Worm (Caenorhabditis elegans) whole organism, L3 larva: ENCODE data around the gene T05C12.15.
A peak's percentile ranks its signal among the peaks of the same experiment; 100 is the strongest.

Experiments
- R02D3.7 ChIP-seq: fragments of 150-350 bp; optimal IDR thresholded peaks from 2 replicates; lab custom pipeline; 2014; ENCODE audit warnings: missing biosample characterization, missing genetic modification characterization
- ZK546.5 ChIP-seq: sonication (generic microtip); optimal IDR thresholded peaks from 2 replicates; lab custom pipeline; 2017; ENCODE audit warnings: missing biosample characterization, missing genetic modification characterization
- aly-2 ChIP-seq: fragments of 150-350 bp; optimal IDR thresholded peaks from 2 replicates; lab custom pipeline; 2014; ENCODE audit warnings: missing biosample characterization, missing genetic modification characterization
- ama-1 ChIP-seq: fragments of 150-350 bp; optimal IDR thresholded peaks from 2 replicates; lab custom pipeline; 2018
- ceh-16 ChIP-seq: sonication (generic microtip); optimal IDR thresholded peaks from 2 replicates; lab custom pipeline; 2017; ENCODE audit warnings: missing biosample characterization, missing genetic modification characterization
- ceh-28 ChIP-seq: fragments of 150-350 bp; optimal IDR thresholded peaks from 2 replicates; lab custom pipeline; 2014; ENCODE audit warnings: missing biosample characterization, missing genetic modification reagents, missing genetic modification characterization
- ceh-82 ChIP-seq: fragments of 150-350 bp; optimal IDR thresholded peaks from 2 replicates; lab custom pipeline; 2014; ENCODE audit warnings: missing biosample characterization, missing genetic modification characterization
- ceh-9 ChIP-seq: sonication (generic microtip); optimal IDR thresholded peaks from 2 replicates; lab custom pipeline; 2018; ENCODE audit warnings: missing biosample characterization, missing genetic modification characterization
- daf-12 ChIP-seq: fragments of 150-350 bp; optimal IDR thresholded peaks from 2 replicates; lab custom pipeline; 2014; ENCODE audit warnings: missing biosample characterization, missing genetic modification reagents, missing genetic modification characterization
- egl-27 ChIP-seq: sonication (generic microtip); optimal IDR thresholded peaks from 4 replicates; lab custom pipeline; 2017; ENCODE audit warnings: missing biosample characterization, missing genetic modification reagents, missing genetic modification characterization
- egl-5 ChIP-seq: fragments of 150-350 bp; optimal IDR thresholded peaks from 2 replicates; lab custom pipeline; 2017; ENCODE audit warnings: missing biosample characterization, missing genetic modification reagents, missing genetic modification characterization, inconsistent platforms
- elt-1 ChIP-seq: fragments of 150-350 bp; optimal IDR thresholded peaks from 2 replicates; lab custom pipeline; 2014; ENCODE audit warnings: missing biosample characterization, missing genetic modification characterization
- elt-2 ChIP-seq: sonication (generic microtip); optimal IDR thresholded peaks from 2 replicates; lab custom pipeline; 2016; ENCODE audit warnings: missing genetic modification reagents, mild to moderate bottlenecking, missing genetic modification characterization, missing compliant biosample characterization
- elt-3 ChIP-seq, 3 experiments: fragments of 150-350 bp in 1 of 3; sonication (generic microtip) in 2 of 3; optimal IDR thresholded peaks; 2 replicates in 2 of 3; 4 replicates in 1 of 3; lab custom pipeline; 2014 to 2017; ENCODE audit warnings: missing biosample characterization in 3 of 3, missing genetic modification characterization in 3 of 3
- eor-1 ChIP-seq, 2 experiments: fragments of 150-350 bp; optimal IDR thresholded peaks; 2 replicates each; lab custom pipeline; 2014 to 2018; ENCODE audit warnings: missing biosample characterization in 2 of 2, missing genetic modification characterization in 2 of 2
- fkh-10 ChIP-seq: sonication (generic microtip); optimal IDR thresholded peaks from 2 replicates; lab custom pipeline; 2017; ENCODE audit warnings: missing biosample characterization, missing genetic modification reagents, missing genetic modification characterization
- fkh-2 ChIP-seq: fragments of 150-350 bp; optimal IDR thresholded peaks from 2 replicates; lab custom pipeline; 2014; ENCODE audit warnings: missing biosample characterization, missing genetic modification reagents, missing genetic modification characterization
- fos-1 ChIP-seq: fragments of 150-350 bp; optimal IDR thresholded peaks from 2 replicates; lab custom pipeline; 2014; ENCODE audit warnings: missing biosample characterization, missing genetic modification characterization
- hmg-11 ChIP-seq: sonication (generic microtip); optimal IDR thresholded peaks from 2 replicates; lab custom pipeline; 2016; ENCODE audit warnings: missing genetic modification characterization, missing compliant biosample characterization
- jun-1 ChIP-seq: fragments of 150-350 bp; optimal IDR thresholded peaks from 2 replicates; lab custom pipeline; 2014; ENCODE audit warnings: missing biosample characterization, missing genetic modification reagents, missing genetic modification characterization
- lin-15B ChIP-seq: fragments of 150-350 bp; optimal IDR thresholded peaks from 2 replicates; lab custom pipeline; 2014; ENCODE audit warnings: missing biosample characterization, missing genetic modification characterization
- lin-39 ChIP-seq: fragments of 150-350 bp; optimal IDR thresholded peaks from 2 replicates; lab custom pipeline; 2018; ENCODE audit warnings: missing biosample characterization, missing genetic modification reagents, missing genetic modification characterization
- lsy-12 ChIP-seq: sonication (generic microtip); optimal IDR thresholded peaks from 2 replicates; lab custom pipeline; 2016; ENCODE audit warnings: mild to moderate bottlenecking, missing genetic modification characterization, missing compliant biosample characterization
- mdl-1 ChIP-seq: fragments of 150-350 bp; optimal IDR thresholded peaks from 2 replicates; lab custom pipeline; 2014; ENCODE audit warnings: missing biosample characterization, missing genetic modification characterization
- mml-1 ChIP-seq: fragments of 150-350 bp; sonication (generic microtip); optimal IDR thresholded peaks from 3 replicates; lab custom pipeline; 2014; ENCODE audit warnings: missing biosample characterization, missing genetic modification characterization
- nfya-1 ChIP-seq: sonication (generic microtip); optimal IDR thresholded peaks from 2 replicates; lab custom pipeline; 2017; ENCODE audit warnings: missing genetic modification characterization, mild to moderate bottlenecking, missing compliant biosample characterization, antibody characterized with exemption, moderate library complexity; ENCODE audit not compliant: insufficient read depth
- nhr-11 ChIP-seq: fragments of 150-350 bp; optimal IDR thresholded peaks from 2 replicates; lab custom pipeline; 2014; ENCODE audit warnings: missing biosample characterization, missing genetic modification characterization
- nhr-12 ChIP-seq: fragments of 150-350 bp; optimal IDR thresholded peaks from 2 replicates; lab custom pipeline; 2014; ENCODE audit warnings: missing biosample characterization, missing genetic modification characterization
- nhr-23 ChIP-seq: fragments of 150-350 bp; optimal IDR thresholded peaks from 2 replicates; lab custom pipeline; 2014; ENCODE audit warnings: missing biosample characterization, missing genetic modification reagents, missing genetic modification characterization
- nhr-237 ChIP-seq: fragments of 150-350 bp; optimal IDR thresholded peaks from 2 replicates; lab custom pipeline; 2014; ENCODE audit warnings: missing biosample characterization, missing genetic modification characterization
- nhr-25 ChIP-seq: sonication (generic microtip); optimal IDR thresholded peaks from 2 replicates; lab custom pipeline; 2017; ENCODE audit warnings: missing biosample characterization, missing genetic modification characterization
- nhr-28 ChIP-seq: fragments of 150-350 bp; optimal IDR thresholded peaks from 2 replicates; lab custom pipeline; 2014; ENCODE audit warnings: missing biosample characterization, missing genetic modification characterization
- nhr-43 ChIP-seq: sonication (generic microtip); optimal IDR thresholded peaks from 2 replicates; lab custom pipeline; 2016; ENCODE audit warnings: mild to moderate bottlenecking, missing genetic modification characterization, missing compliant biosample characterization; ENCODE audit not compliant: poor library complexity, severe bottlenecking
- nhr-67 ChIP-seq: fragments of 150-350 bp; optimal IDR thresholded peaks from 2 replicates; lab custom pipeline; 2014; ENCODE audit warnings: missing biosample characterization, missing genetic modification characterization
- nhr-76 ChIP-seq: fragments of 150-350 bp; sonication (generic microtip); optimal IDR thresholded peaks from 5 replicates; lab custom pipeline; 2014; ENCODE audit warnings: missing biosample characterization, missing genetic modification characterization
- nhr-77 ChIP-seq: fragments of 150-350 bp; optimal IDR thresholded peaks from 2 replicates; lab custom pipeline; 2014; ENCODE audit warnings: missing biosample characterization, missing genetic modification characterization
- pha-4 ChIP-seq: fragments of 150-350 bp; optimal IDR thresholded peaks from 2 replicates; lab custom pipeline; 2014; ENCODE audit warnings: missing biosample characterization, missing genetic modification reagents, missing genetic modification characterization
- pqm-1 ChIP-seq: fragments of 150-350 bp; optimal IDR thresholded peaks from 2 replicates; lab custom pipeline; 2017; ENCODE audit warnings: missing biosample characterization, missing genetic modification characterization, inconsistent platforms
- sea-2 ChIP-seq: fragments of 150-350 bp; sonication (generic microtip); optimal IDR thresholded peaks from 4 replicates; lab custom pipeline; 2014; ENCODE audit warnings: missing biosample characterization, missing genetic modification reagents, missing genetic modification characterization
- skn-1 ChIP-seq: fragments of 150-350 bp; optimal IDR thresholded peaks from 2 replicates; lab custom pipeline; 2014; ENCODE audit warnings: missing biosample characterization, missing genetic modification characterization
- snpc-4 ChIP-seq: fragments of 150-350 bp; optimal IDR thresholded peaks from 2 replicates; lab custom pipeline; 2014; ENCODE audit warnings: missing biosample characterization, missing genetic modification characterization
- tbx-2 ChIP-seq: sonication (generic microtip); optimal IDR thresholded peaks from 2 replicates; lab custom pipeline; 2016; ENCODE audit warnings: mild to moderate bottlenecking, missing genetic modification characterization, missing compliant biosample characterization
- unc-39 ChIP-seq: sonication (generic microtip); optimal IDR thresholded peaks from 4 replicates; lab custom pipeline; 2017; ENCODE audit warnings: missing biosample characterization, missing genetic modification characterization
- unc-62 ChIP-seq: fragments of 150-350 bp; sonication (generic microtip); optimal IDR thresholded peaks from 4 replicates; lab custom pipeline; 2014; ENCODE audit warnings: missing biosample characterization, missing genetic modification reagents, missing genetic modification characterization
- zag-1 ChIP-seq: fragments of 150-350 bp; optimal IDR thresholded peaks from 2 replicates; lab custom pipeline; 2014; ENCODE audit warnings: missing biosample characterization, missing genetic modification characterization
- ztf-11 ChIP-seq: fragments of 150-350 bp; optimal IDR thresholded peaks from 2 replicates; lab custom pipeline; 2014; ENCODE audit warnings: missing biosample characterization, missing genetic modification characterization
- ztf-4 ChIP-seq: fragments of 150-350 bp; optimal IDR thresholded peaks from 2 replicates; lab custom pipeline; 2014; ENCODE audit warnings: missing biosample characterization, missing genetic modification characterization

T05C12.15 gene

DNA sequence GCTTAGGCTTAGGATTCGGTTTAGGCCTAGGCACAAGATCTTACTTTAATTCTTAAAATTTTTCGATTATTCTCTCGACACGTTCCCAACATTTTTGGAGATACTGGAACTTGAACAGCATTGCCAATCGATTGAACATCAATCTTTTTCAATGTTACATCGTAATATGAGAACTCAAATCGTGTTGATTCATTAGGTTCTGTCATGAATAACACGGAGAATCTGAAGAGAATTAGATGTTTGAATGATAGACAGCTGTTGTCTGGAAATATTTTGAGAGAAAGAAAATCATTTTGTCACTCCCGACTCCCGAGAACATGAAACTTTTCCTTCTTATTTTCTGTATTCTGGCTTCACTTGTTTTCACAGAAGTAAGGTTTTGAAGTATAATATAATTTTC lies at the start of gene T05C12.15:
T05C12.15 (plus strand) TSS at position 301 of the 400 bp plus-strand sequence.
- TF ChIP-seq ZK546.5 (tag; lab: Kevin White, UChicago) (no peak), ceh-28 (no peak), elt-2 (tag; lab: Kevin White, UChicago) (no peak), fkh-2 (tag; lab: Kevin White, UChicago) (no peak), fos-1 (no peak), nhr-25 (tag; lab: Kevin White, UChicago) (no peak), ztf-11 (no peak), egl-27 (tag; lab: Kevin White, UChicago) (no peak), lsy-12 (tag; lab: Kevin White, UChicago) (no peak), nhr-23 (tag; lab: Kevin White, UChicago) (no peak), snpc-4 (tag; lab: Kevin White, UChicago) (no peak), unc-39 (tag; lab: Kevin White, UChicago) (no peak), R02D3.7 (tag; lab: Kevin White, UChicago) (no peak), skn-1 (tag; lab: Kevin White, UChicago) (no peak), egl-5 (tag; lab: Kevin White, UChicago) (no peak), nhr-28 (no peak), nhr-77 (tag; lab: Kevin White, UChicago) (no peak), jun-1 (no peak), mdl-1 (no peak)

DNA sequence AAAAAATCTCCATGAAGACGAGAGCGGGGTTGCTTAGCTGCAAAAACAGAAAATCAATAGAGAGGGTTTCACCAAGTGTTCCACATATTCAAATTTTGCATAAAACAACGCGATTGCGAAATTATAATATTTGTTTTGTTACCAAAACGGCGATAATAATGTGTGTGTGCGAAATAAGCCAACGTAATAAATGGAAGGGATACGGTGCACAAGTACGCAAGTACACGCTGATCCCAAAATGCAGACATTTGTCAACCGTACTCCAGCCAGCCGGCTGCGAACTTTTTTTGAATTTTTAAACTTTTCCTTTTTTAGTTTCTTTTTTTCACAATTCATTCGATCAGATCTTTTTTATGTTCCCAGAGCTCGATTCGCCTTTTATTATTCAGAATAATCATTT lies 44.5 kb upstream of the T05C12.15 start, which contains the start of gene ire-1:
ire-1 (minus strand) TSS at position 44 of the 400 bp plus-strand sequence.
- TF ChIP-seq unc-62 (GFP tag; lab: Kevin White, UChicago) (no peak), nhr-67 (tag; lab: Kevin White, UChicago) (no peak), ama-1 (lab: Kevin White, UChicago) (peak; percentile 54), ceh-9 (tag; lab: Kevin White, UChicago) (no peak), fkh-10 (GFP tag; lab: Kevin White, UChicago) (no peak), hmg-11 (tag; lab: Kevin White, UChicago) (peak; percentile 68), lsy-12 (tag; lab: Kevin White, UChicago) (peak; percentile 1), nhr-23 (tag; lab: Kevin White, UChicago) (peak; percentile 59), eor-1 (tag; optimal IDR thresholded peaks at IDR 0.05; lab: Kevin White, UChicago) (no peak), ceh-28 (no peak), nhr-237 (tag; lab: Kevin White, UChicago) (no peak), daf-12 (tag; lab: Kevin White, UChicago) (no peak), egl-27 (tag; lab: Kevin White, UChicago) (no peak), elt-3 (tag; optimal IDR thresholded peaks at IDR 0.05; lab: Kevin White, UChicago) (no peak), sea-2 (GFP tag; lab: Kevin White, UChicago) (no peak), R02D3.7 (tag; lab: Kevin White, UChicago) (no peak), jun-1 (no peak), elt-1 (tag; lab: Kevin White, UChicago) (no peak), ztf-11 (no peak), snpc-4 (tag; lab: Kevin White, UChicago) (peak; percentile 60), nhr-76 (tag; lab: Kevin White, UChicago) (no peak), nhr-43 (peak; percentile 46), tbx-2 (tag; lab: Kevin White, UChicago) (no peak), nhr-25 (tag; lab: Kevin White, UChicago) (peak; percentile 29), lin-15B (tag; lab: Kevin White, UChicago) (peak; percentile 71), aly-2 (tag; lab: Kevin White, UChicago) (no peak), nfya-1 (tag; lab: Kevin White, UChicago) (peak; percentile 96), nhr-28 (no peak), mdl-1 (no peak), lin-39 (peak; percentile 21), nhr-11 (tag; lab: Kevin White, UChicago) (no peak), nhr-77 (tag; lab: Kevin White, UChicago) (no peak), pha-4 (tag; lab: Kevin White, UChicago) (peak; percentile 93), fos-1 (no peak), ceh-16 (tag; lab: Kevin White, UChicago) (no peak), unc-39 (tag; lab: Kevin White, UChicago) (no peak), pqm-1 (peak; percentile 31), zag-1 (tag; lab: Kevin White, UChicago) (no peak), mml-1 (tag; lab: Kevin White, UChicago) (no peak), fkh-2 (tag; lab: Kevin White, UChicago) (no peak), nhr-12 (no peak), ceh-82 (tag; lab: Kevin White, UChicago) (no peak), egl-5 (tag; lab: Kevin White, UChicago) (peak; percentile 8), ztf-4 (tag; lab: Kevin White, UChicago) (no peak), elt-2 (tag; lab: Kevin White, UChicago) (peak; percentile 48), skn-1 (tag; lab: Kevin White, UChicago) (peak; percentile 42), ZK546.5 (tag; lab: Kevin White, UChicago) (no peak)
